Fruit fly (Drosophila melanogaster) whole organism, embryonic: ENCODE data around the gene Tgt.

Experiments used
- ATbp ChIP-seq: fragments of 200-800 bp; sonication (Bioruptor generic); optimal IDR thresholded peaks from 2 replicates; lab custom pipeline; 2017; ENCODE audit warnings: missing biosample characterization, mild to moderate bottlenecking, missing genetic modification characterization, missing genetic modification reagents
- Antp ChIP-seq: fragments of 200-800 bp; sonication (Bioruptor generic); optimal IDR thresholded peaks from 3 replicates; lab custom pipeline; 2016; ENCODE audit warnings: missing biosample characterization, missing genetic modification characterization
- Asciz ChIP-seq: fragments of 200-800 bp; sonication (Bioruptor generic); optimal IDR thresholded peaks from 2 replicates; lab custom pipeline; 2017; ENCODE audit warnings: missing biosample characterization, mild to moderate bottlenecking, missing genetic modification characterization, missing genetic modification reagents
- Bdp1 ChIP-seq: fragments of 200-800 bp; sonication (Bioruptor generic); optimal IDR thresholded peaks from 3 replicates; lab custom pipeline; 2016; ENCODE audit warnings: missing biosample characterization, missing genetic modification characterization
- CG1024 ChIP-seq: fragments of 200-800 bp; sonication (Bioruptor generic); IDR thresholded peaks from 2 replicates; pipeline ENCODE4 v1.3.6; 2022; ENCODE audit warnings: missing biosample characterization, missing genetic modification characterization
- CG11504 ChIP-seq: fragments of 200-800 bp; sonication (Bioruptor generic); optimal IDR thresholded peaks from 3 replicates; lab custom pipeline; 2019; ENCODE audit warnings: missing biosample characterization, mild to moderate bottlenecking, missing genetic modification characterization, moderate library complexity
- CG13894 ChIP-seq: fragments of 200-800 bp; sonication (Bioruptor generic); optimal IDR thresholded peaks from 3 replicates; lab custom pipeline; 2018; ENCODE audit warnings: missing biosample characterization, mild to moderate bottlenecking, missing genetic modification characterization, moderate library complexity
- CG1647 ChIP-seq: fragments of 200-800 bp; sonication (Bioruptor generic); optimal IDR thresholded peaks from 3 replicates; lab custom pipeline; 2016; ENCODE audit warnings: missing biosample characterization, missing genetic modification characterization
- CG16863 ChIP-seq: fragments of 200-800 bp; sonication (Bioruptor generic); optimal IDR thresholded peaks from 3 replicates; lab custom pipeline; 2016; ENCODE audit warnings: missing biosample characterization, missing genetic modification characterization
- CG17328 ChIP-seq: fragments of 200-800 bp; sonication (Bioruptor generic); IDR thresholded peaks from 2 replicates; pipeline ENCODE4 v1.3.6; 2022; ENCODE audit warnings: missing biosample characterization, missing genetic modification characterization
- CG17359 ChIP-seq: fragments of 200-800 bp; sonication (Bioruptor generic); optimal IDR thresholded peaks from 3 replicates; lab custom pipeline; 2018; ENCODE audit warnings: missing biosample characterization, mild to moderate bottlenecking, missing genetic modification characterization, moderate library complexity
- CG2116 ChIP-seq: fragments of 200-800 bp; sonication (Bioruptor generic); optimal IDR thresholded peaks from 3 replicates; lab custom pipeline; 2018; ENCODE audit warnings: missing biosample characterization, mild to moderate bottlenecking, missing genetic modification characterization
- CG2120 ChIP-seq: fragments of 200-800 bp; sonication (Bioruptor generic); optimal IDR thresholded peaks from 3 replicates; lab custom pipeline; 2016; ENCODE audit warnings: missing biosample characterization, missing genetic modification characterization
- CG2889 ChIP-seq: fragments of 200-800 bp; sonication (Bioruptor generic); IDR thresholded peaks from 3 replicates; pipeline ENCODE4 v1.3.6; 2022; ENCODE audit warnings: missing biosample characterization, missing genetic modification characterization
- CG30403 ChIP-seq: fragments of 200-800 bp; sonication (Bioruptor generic); optimal IDR thresholded peaks from 3 replicates; lab custom pipeline; 2016; ENCODE audit warnings: missing biosample characterization, missing genetic modification characterization
- CG5180 ChIP-seq: fragments of 200-800 bp; sonication (Bioruptor generic); optimal IDR thresholded peaks from 3 replicates; lab custom pipeline; 2017; ENCODE audit warnings: missing biosample characterization, missing genetic modification characterization, mild to moderate bottlenecking, moderate library complexity, missing genetic modification reagents
- CG6254 ChIP-seq: fragments of 200-800 bp; sonication (Bioruptor generic); optimal IDR thresholded peaks from 3 replicates; lab custom pipeline; 2017; ENCODE audit warnings: mild to moderate bottlenecking, missing biosample characterization, missing genetic modification reagents, missing genetic modification characterization
- CG7372 ChIP-seq: fragments of 200-800 bp; sonication (Bioruptor generic); IDR thresholded peaks from 2 replicates; pipeline ENCODE4 v1.3.6; 2022; ENCODE audit warnings: missing biosample characterization, missing genetic modification characterization
- CG8359 ChIP-seq: fragments of 200-800 bp; sonication (Bioruptor generic); optimal IDR thresholded peaks from 2 replicates; lab custom pipeline; 2017; ENCODE audit warnings: missing biosample characterization, mild to moderate bottlenecking, missing genetic modification characterization, borderline replicate concordance
- CG9817 ChIP-seq: fragments of 200-800 bp; sonication (Bioruptor generic); optimal IDR thresholded peaks from 2 replicates; lab custom pipeline; 2018; ENCODE audit warnings: missing biosample characterization, mild to moderate bottlenecking, missing genetic modification characterization, moderate library complexity
- CG9932 ChIP-seq: fragments of 200-800 bp; sonication (Bioruptor generic); IDR thresholded peaks from 2 replicates; pipeline ENCODE4 v1.3.6; 2022; ENCODE audit warnings: missing biosample characterization, missing genetic modification characterization
- Chrac-16 ChIP-seq: fragments of 200-800 bp; sonication (Bioruptor generic); optimal IDR thresholded peaks from 3 replicates; lab custom pipeline; 2016; ENCODE audit warnings: missing biosample characterization, missing genetic modification characterization
- Deaf1 ChIP-seq: fragments of 200-800 bp; optimal IDR thresholded peaks from 3 replicates; lab custom pipeline; 2019; ENCODE audit warnings: missing biosample characterization, mild to moderate bottlenecking, missing genetic modification characterization, moderate library complexity
- Dll ChIP-seq: fragments of 200-800 bp; sonication (Bioruptor generic); IDR thresholded peaks from 4 replicates; pipeline ENCODE4 v1.3.6; 2022; ENCODE audit warnings: missing biosample characterization, missing genetic modification characterization; ENCODE audit not compliant: partially characterized antibody
- Hr51 ChIP-seq, 2 experiments: fragments of 200-800 bp; sonication (Bioruptor generic); optimal IDR thresholded peaks; 2 replicates in 1 of 2; 3 replicates in 1 of 2; lab custom pipeline; 2016 to 2018; ENCODE audit warnings: missing biosample characterization in 2 of 2, missing genetic modification characterization in 2 of 2, mild to moderate bottlenecking in 1 of 2, moderate library complexity in 1 of 2
- Lpt ChIP-seq: fragments of >200 bp; optimal IDR thresholded peaks from 2 replicates; lab custom pipeline; 2018; ENCODE audit warnings: missing biosample characterization, missing genetic modification characterization
- Mes4 ChIP-seq: fragments of 200-800 bp; sonication (Bioruptor generic); optimal IDR thresholded peaks from 2 replicates; lab custom pipeline; 2016; ENCODE audit warnings: missing biosample characterization, missing genetic modification characterization
- Pdp1 ChIP-seq, 2 experiments: fragments of 200-800 bp; sonication (Bioruptor generic); optimal IDR thresholded peaks; 3 replicates each; lab custom pipeline; 2016; ENCODE audit warnings: missing biosample characterization in 2 of 2, missing genetic modification characterization in 2 of 2, mild to moderate bottlenecking in 1 of 2, moderate library complexity in 1 of 2
- Sry-β ChIP-seq: fragments of 200-800 bp; sonication (Bioruptor generic); optimal IDR thresholded peaks from 2 replicates; lab custom pipeline; 2018; ENCODE audit warnings: missing biosample characterization, mild to moderate bottlenecking, missing genetic modification characterization, moderate library complexity
- Ssrp ChIP-seq: fragments of 200-800 bp; sonication (Bioruptor generic); optimal IDR thresholded peaks from 2 replicates; lab custom pipeline; 2018; ENCODE audit warnings: missing biosample characterization, mild to moderate bottlenecking, missing genetic modification characterization, moderate library complexity
- ac ChIP-seq: fragments of 200-800 bp; sonication (Bioruptor generic); optimal IDR thresholded peaks from 3 replicates; lab custom pipeline; 2017; ENCODE audit warnings: missing biosample characterization, mild to moderate bottlenecking, missing genetic modification characterization
- ci ChIP-seq: fragments of 200-800 bp; sonication (Bioruptor generic); IDR thresholded peaks from 3 replicates; pipeline ENCODE4 v1.3.6; 2022; ENCODE audit warnings: missing biosample characterization, missing genetic modification characterization
- croc ChIP-seq: fragments of 200-800 bp; sonication (Bioruptor generic); conservative IDR thresholded peaks from 3 replicates; pipeline ENCODE4 v1.3.6; 2022; ENCODE audit warnings: missing biosample characterization, missing genetic modification characterization
- disco-r ChIP-seq: fragments of 200-800 bp; sonication (Bioruptor generic); optimal IDR thresholded peaks from 2 replicates; lab custom pipeline; 2016; ENCODE audit warnings: missing biosample characterization, missing genetic modification characterization
- dmrt99B ChIP-seq: fragments of 200-800 bp; sonication (Bioruptor generic); optimal IDR thresholded peaks from 2 replicates; lab custom pipeline; 2018; ENCODE audit warnings: missing biosample characterization, mild to moderate bottlenecking, missing genetic modification characterization, moderate library complexity
- emc ChIP-seq: fragments of 200-800 bp; sonication (Bioruptor generic); optimal IDR thresholded peaks from 2 replicates; lab custom pipeline; 2016; ENCODE audit warnings: missing biosample characterization, missing genetic modification characterization
- esg ChIP-seq: fragments of 200-800 bp; sonication (Bioruptor generic); conservative IDR thresholded peaks from 2 replicates; pipeline ENCODE4 v1.3.6; 2022; ENCODE audit warnings: missing biosample characterization, missing genetic modification characterization
- lmd ChIP-seq: fragments of 200-800 bp; sonication (Bioruptor generic); IDR thresholded peaks from 2 replicates; pipeline ENCODE4 v1.3.6; 2022; ENCODE audit warnings: missing biosample characterization, missing genetic modification characterization
- lola ChIP-seq, 3 experiments: fragments of >200 bp in 2 of 3; fragments of 200-800 bp in 1 of 3; sonication (Bioruptor generic) in 1 of 3; optimal IDR thresholded peaks; 2 replicates each; lab custom pipeline; 2017 to 2019; ENCODE audit warnings: missing biosample characterization in 3 of 3, missing genetic modification characterization in 3 of 3, mild to moderate bottlenecking in 1 of 3, moderate library complexity in 1 of 3
- nmo ChIP-seq: fragments of 200-800 bp; sonication (Bioruptor generic); optimal IDR thresholded peaks from 2 replicates; lab custom pipeline; 2018; ENCODE audit warnings: missing biosample characterization, mild to moderate bottlenecking, missing genetic modification characterization, moderate library complexity
- org-1 ChIP-seq: fragments of 200-800 bp; sonication (Bioruptor generic); optimal IDR thresholded peaks from 2 replicates; lab custom pipeline; 2017; ENCODE audit warnings: missing biosample characterization, missing genetic modification characterization
- p53 ChIP-seq: fragments of 200-800 bp; sonication (Bioruptor generic); optimal IDR thresholded peaks from 2 replicates; lab custom pipeline; 2016; ENCODE audit warnings: missing biosample characterization, missing genetic modification characterization
- peb ChIP-seq: fragments of 200-800 bp; sonication (Bioruptor generic); IDR thresholded peaks from 2 replicates; pipeline ENCODE4 v1.3.6; 2022; ENCODE audit warnings: missing biosample characterization, missing genetic modification characterization
- ranshi ChIP-seq: fragments of 200-800 bp; sonication (Bioruptor generic); IDR thresholded peaks from 2 replicates; pipeline ENCODE4 v1.3.6; 2022; ENCODE audit warnings: missing biosample characterization, missing genetic modification characterization
- sens ChIP-seq: fragments of 200-800 bp; sonication (Bioruptor generic); peaks from one replicate; lab custom pipeline; 2016; ENCODE audit warnings: missing biosample characterization, missing genetic modification characterization
- shn ChIP-seq: fragments of 200-800 bp; sonication (Bioruptor generic); optimal IDR thresholded peaks from 3 replicates; lab custom pipeline; 2016; ENCODE audit warnings: missing biosample characterization, missing genetic modification characterization
- sna ChIP-seq: fragments of 200-800 bp; sonication (Bioruptor generic); IDR thresholded peaks from 2 replicates; pipeline ENCODE4 v1.3.6; 2022; ENCODE audit warnings: missing biosample characterization, missing genetic modification characterization; ENCODE audit not compliant: partially characterized antibody
- so ChIP-seq: fragments of 200-800 bp; sonication (Bioruptor generic); IDR thresholded peaks from 3 replicates; pipeline ENCODE4 v1.3.6; 2022; ENCODE audit warnings: missing biosample characterization, missing genetic modification characterization
- sr ChIP-seq: fragments of 200-800 bp; sonication (Bioruptor generic); IDR thresholded peaks from 3 replicates; pipeline ENCODE4 v1.3.6; 2022; ENCODE audit warnings: missing biosample characterization, missing genetic modification characterization
- vfl ChIP-seq: fragments of 200-800 bp; sonication (Bioruptor generic); optimal IDR thresholded peaks from 2 replicates; lab custom pipeline; 2016; ENCODE audit warnings: missing biosample characterization, missing genetic modification characterization
- zen ChIP-seq: fragments of 200-800 bp; sonication (Bioruptor generic); optimal IDR thresholded peaks from 3 replicates; lab custom pipeline; 2018; ENCODE audit warnings: missing biosample characterization, mild to moderate bottlenecking, missing genetic modification characterization, moderate library complexity

The Tgt gene

DNA sequence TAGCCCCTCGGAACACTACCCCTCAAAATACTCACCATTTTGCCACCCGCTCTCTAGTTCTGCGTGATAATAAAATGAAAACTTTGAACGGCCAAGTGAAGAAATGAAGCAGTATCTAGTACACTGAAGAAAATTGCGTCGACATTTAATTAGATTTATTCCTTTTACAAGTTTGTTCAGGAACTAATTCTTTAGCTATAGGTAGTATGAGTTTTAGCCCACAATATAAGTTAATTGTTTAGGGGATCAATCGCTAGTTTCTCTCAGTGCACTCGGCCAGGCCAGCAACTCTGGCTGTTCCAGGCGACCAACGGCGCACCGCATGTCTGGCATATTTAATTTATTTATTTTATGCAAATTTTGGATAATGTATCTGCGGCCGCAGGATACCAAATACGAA, 46.8 kb downstream of the Tgt start (continued):
- no peak for TF ChIP-seq Ssrp (tag; lab: Kevin White, UChicago)
- TF ChIP-seq nmo (GFP tag; lab: Kevin White, UChicago) = peak; percentile 18
- no peak for TF ChIP-seq zen
- peak; percentile 50 for TF ChIP-seq lmd (GFP tag; lab: Robert Waterston, UW)
- TF ChIP-seq sr (GFP tag; lab: Robert Waterston, UW) = no peak
- TF ChIP-seq croc (GFP tag; lab: Robert Waterston, UW) = no peak
- no peak for TF ChIP-seq CG7372 (GFP tag; lab: Robert Waterston, UW)
- TF ChIP-seq Mes4 = no peak
- TF ChIP-seq CG9817 (tag; lab: Kevin White, UChicago) = no peak
- peak in 1 of 2 experiments; percentile 9 for TF ChIP-seq Pdp1 (GFP tag; optimal IDR thresholded peaks at IDR 0.05; lab: Kevin White, UChicago)
- no peak for TF ChIP-seq Sry-β (GFP tag; lab: Kevin White, UChicago)
- 0 out of 3 replicates have a peak, but pooled peaks have one; percentile 55 for TF ChIP-seq ci (GFP tag; lab: Robert Waterston, UW)
- TF ChIP-seq CG8359 (GFP tag; lab: Kevin White, UChicago) = no peak
- no peak for TF ChIP-seq disco-r (GFP tag; lab: Kevin White, UChicago)
- no peak for TF ChIP-seq CG1647 (GFP tag; lab: Kevin White, UChicago)
- TF ChIP-seq peb (GFP tag; lab: Robert Waterston, UW) = no peak
- peak; percentile 6 for TF ChIP-seq CG30403
- no peak for TF ChIP-seq ATbp (GFP tag; lab: Kevin White, UChicago)
- peak; percentile 59 for TF ChIP-seq CG11504 (tag; lab: Kevin White, UChicago)
- TF ChIP-seq CG1024 (GFP tag; lab: Robert Waterston, UW) = no peak
- peak; percentile 75 for TF ChIP-seq sens (GFP tag; lab: Kevin White, UChicago)
- peak in 1 of 2 experiments; percentile 27 for TF ChIP-seq Hr51 (GFP tag; optimal IDR thresholded peaks at IDR 0.05; lab: Kevin White, UChicago)
- no peak for TF ChIP-seq Bdp1
- no peak for TF ChIP-seq CG5180 (GFP tag; lab: Kevin White, UChicago)
- no peak for TF ChIP-seq CG9932 (GFP tag; lab: Robert Waterston, UW)
- TF ChIP-seq p53 = no peak
- TF ChIP-seq CG2120 (GFP tag; lab: Kevin White, UChicago) = peak; percentile 60
- 0 out of 2 replicates have a peak, but pooled peaks have one; percentile 16 for TF ChIP-seq ranshi
- TF ChIP-seq Asciz (GFP tag; lab: Kevin White, UChicago) = no peak
- TF ChIP-seq shn (GFP tag; lab: Kevin White, UChicago) = no peak
- peak; percentile 37 for TF ChIP-seq CG17359 (tag; lab: Kevin White, UChicago)
- peak; percentile 46; the same call in 1 of the 2 replicates for TF ChIP-seq CG17328 (GFP tag; lab: Robert Waterston, UW)
- TF ChIP-seq lola (GFP tag; optimal IDR thresholded peaks at IDR 0.05; lab: Kevin White, UChicago) = no peak
- TF ChIP-seq dmrt99B (tag; lab: Kevin White, UChicago) = peak; percentile 59
- TF ChIP-seq sna = no peak
- no peak for TF ChIP-seq ac
- TF ChIP-seq esg (GFP tag; lab: Robert Waterston, UW) = 0 out of 2 replicates have a peak, but pooled peaks have one; percentile 35
- no peak for TF ChIP-seq Deaf1
- TF ChIP-seq so = no peak
- no peak for TF ChIP-seq Lpt
- no peak for TF ChIP-seq Antp (GFP tag; lab: Kevin White, UChicago)
- TF ChIP-seq CG2889 (GFP tag; lab: Robert Waterston, UW) = no peak; the same call in 2 of the 3 replicates
- TF ChIP-seq CG6254 (GFP tag; lab: Kevin White, UChicago) = no peak
- no peak for TF ChIP-seq org-1 (GFP tag; lab: Kevin White, UChicago)
- no peak for TF ChIP-seq Chrac-16 (GFP tag; lab: Kevin White, UChicago)
- TF ChIP-seq Dll (GFP tag; lab: Robert Waterston, UW) = no peak
- TF ChIP-seq CG2116 (GFP tag; lab: Kevin White, UChicago) = no peak
- TF ChIP-seq CG13894 = no peak
- no peak for TF ChIP-seq vfl
- TF ChIP-seq emc (GFP tag; lab: Kevin White, UChicago) = no peak
- no peak for TF ChIP-seq CG16863 (GFP tag; lab: Kevin White, UChicago)
